Worm (Caenorhabditis elegans): ENCODE measurements around the gene arrd-3.

The arrd-3 gene

ce11 chrII:9436009-9436408 lies 23.7 kb downstream of the arrd-3 start, which contains the start of gene kin-16:
Gene kin-16 (minus strand): TSS chrII:9436109.
- TF ChIP-seq lin-32 (GFP tag; optimal IDR thresholded peaks at IDR 0.05): no peak
- no peak for TF ChIP-seq ceh-83 (GFP tag; optimal IDR thresholded peaks at IDR 0.05)
- TF ChIP-seq ceh-43 (GFP tag; optimal IDR thresholded peaks at IDR 0.05): no peak
- no peak for TF ChIP-seq unc-62 (GFP tag; optimal IDR thresholded peaks at IDR 0.05)
- no peak for TF ChIP-seq pha-4 (tag; optimal IDR thresholded peaks at IDR 0.05)
- no peak for TF ChIP-seq M03D4.4 (tag; optimal IDR thresholded peaks at IDR 0.05)
- no peak for TF ChIP-seq ham-2 (GFP tag; optimal IDR thresholded peaks at IDR 0.05)
- no peak for TF ChIP-seq elt-3 (tag; optimal IDR thresholded peaks at IDR 0.05)
- TF ChIP-seq bed-3 (GFP tag; optimal IDR thresholded peaks at IDR 0.05): no peak
- no peak for TF ChIP-seq drap-1 (GFP tag; optimal IDR thresholded peaks at IDR 0.05)
- no peak for TF ChIP-seq unc-39 (tag; optimal IDR thresholded peaks at IDR 0.05)
- no peak for TF ChIP-seq nhr-2 (tag; optimal IDR thresholded peaks at IDR 0.05)
- TF ChIP-seq blmp-1 (tag; optimal IDR thresholded peaks at IDR 0.05): no peak
- TF ChIP-seq hlh-1 (tag; optimal IDR thresholded peaks at IDR 0.05): no peak
- no peak for TF ChIP-seq nhr-237 (tag; optimal IDR thresholded peaks at IDR 0.05)

DNA sequence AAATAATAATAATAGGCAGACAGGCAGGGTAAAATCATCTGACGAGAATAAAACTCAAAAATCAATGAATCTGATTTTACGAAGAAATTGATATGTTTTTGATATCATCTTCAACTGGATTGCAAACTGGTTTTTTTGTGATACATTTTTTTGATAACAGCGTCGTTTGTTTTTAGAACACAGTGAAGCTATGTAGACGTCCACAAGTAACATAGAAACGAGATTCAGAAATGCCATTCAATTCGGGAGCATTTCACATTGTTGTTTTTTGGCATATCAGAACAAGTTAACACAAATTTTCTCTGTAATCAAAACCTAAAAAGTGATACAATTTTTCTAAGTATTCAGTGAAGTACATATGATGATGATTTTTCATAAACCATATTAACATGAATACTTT lies 25.9 kb downstream of the arrd-3 start, which contains the start of gene chil-13:
Gene chil-13 (minus strand): TSS at position 101 of the 400 bp plus-strand sequence.
- TF ChIP-seq drap-1 (GFP tag; optimal IDR thresholded peaks at IDR 0.05) (no peak), mls-2 (tag; optimal IDR thresholded peaks at IDR 0.05) (no peak), nhr-76 (tag; optimal IDR thresholded peaks at IDR 0.05) (no peak)

DNA sequence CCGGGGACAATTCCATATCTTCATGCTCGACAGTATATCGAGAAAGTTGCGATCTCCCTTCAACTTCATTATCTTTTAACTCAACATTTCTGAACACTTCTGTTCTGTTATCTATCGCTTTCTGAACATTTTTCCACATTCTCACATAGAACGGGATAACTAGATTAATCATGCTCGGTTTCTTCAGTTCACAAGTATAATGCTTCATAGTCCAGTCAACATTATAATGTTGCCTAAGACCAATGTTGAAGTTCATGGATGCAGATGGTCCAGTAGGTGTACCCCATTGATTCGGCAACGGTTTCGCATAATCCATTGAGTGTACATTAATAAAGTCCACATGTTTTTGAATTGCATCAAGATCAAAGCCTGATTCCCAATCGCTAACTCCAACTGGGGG lies 26.5 kb downstream of the arrd-3 start:
- no peak for TF ChIP-seq pha-4 (tag; optimal IDR thresholded peaks at IDR 0.05)
- no peak for TF ChIP-seq nhr-12 (tag; optimal IDR thresholded peaks at IDR 0.05)
- TF ChIP-seq lin-32 (GFP tag; optimal IDR thresholded peaks at IDR 0.05): no peak
- no peak for TF ChIP-seq bed-3 (GFP tag; optimal IDR thresholded peaks at IDR 0.05)
- TF ChIP-seq lin-13 (tag; optimal IDR thresholded peaks at IDR 0.05): no peak
- no peak for TF ChIP-seq flh-1 (GFP tag; optimal IDR thresholded peaks at IDR 0.05)
- TF ChIP-seq ham-2 (GFP tag; optimal IDR thresholded peaks at IDR 0.05): no peak

DNA sequence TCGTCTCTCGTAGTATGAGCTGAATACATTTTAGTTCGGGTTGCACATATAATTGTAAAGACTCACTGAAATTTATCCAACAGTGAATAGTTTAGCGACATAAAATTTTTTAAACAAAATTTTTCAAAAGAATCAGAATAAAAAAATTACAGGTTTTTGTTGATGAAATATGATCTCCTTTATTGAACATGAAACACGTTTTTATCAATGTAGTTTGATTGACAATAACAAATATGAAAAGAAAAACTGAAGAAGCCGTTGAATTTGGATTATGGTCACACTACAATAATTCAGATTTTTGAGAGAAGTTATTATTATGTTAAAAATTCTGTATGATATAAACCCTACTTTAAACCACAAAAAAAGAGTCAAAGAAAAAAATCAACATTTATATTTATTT lies 27.7 kb downstream of the arrd-3 start, which contains the start of gene chil-17:
Gene chil-17 (minus strand): TSS at position 101 of the 400 bp plus-strand sequence.
- TF ChIP-seq flh-1 (GFP tag; optimal IDR thresholded peaks at IDR 0.05) (no peak), bed-3 (GFP tag; optimal IDR thresholded peaks at IDR 0.05) (no peak), hlh-1 (tag; optimal IDR thresholded peaks at IDR 0.05) (no peak), ham-2 (GFP tag; optimal IDR thresholded peaks at IDR 0.05) (no peak), unc-62 (GFP tag; optimal IDR thresholded peaks at IDR 0.05) (no peak), ceh-39 (tag; optimal IDR thresholded peaks at IDR 0.05) (no peak), ztf-11 (tag; optimal IDR thresholded peaks at IDR 0.05) (no peak), unc-39 (tag; optimal IDR thresholded peaks at IDR 0.05) (no peak), ces-1 (GFP tag; optimal IDR thresholded peaks at IDR 0.05) (no peak), lsy-2 (tag; optimal IDR thresholded peaks at IDR 0.05) (no peak), nhr-2 (tag; optimal IDR thresholded peaks at IDR 0.05) (no peak), zip-8 (tag; optimal IDR thresholded peaks at IDR 0.05) (no peak), lin-13 (tag; optimal IDR thresholded peaks at IDR 0.05) (no peak), elt-3 (tag; optimal IDR thresholded peaks at IDR 0.05) (no peak), unc-120 (tag; optimal IDR thresholded peaks at IDR 0.05; ENCODE audit: poor library complexity, severe bottlenecking) (no peak), lin-32 (GFP tag; optimal IDR thresholded peaks at IDR 0.05) (no peak), mep-1 (tag; optimal IDR thresholded peaks at IDR 0.05) (no peak), nhr-237 (tag; optimal IDR thresholded peaks at IDR 0.05) (no peak), drap-1 (GFP tag; optimal IDR thresholded peaks at IDR 0.05) (no peak)

ce11 chrII:9441838-9442237 lies 29.5 kb downstream of the arrd-3 start, which contains the start of gene chil-16:
Gene chil-16 (minus strand): TSS chrII:9441938.
- TF ChIP-seq ceh-39 (tag; optimal IDR thresholded peaks at IDR 0.05) (no peak), hlh-1 (tag; optimal IDR thresholded peaks at IDR 0.05) (no peak), unc-62 (GFP tag; optimal IDR thresholded peaks at IDR 0.05) (no peak), pha-4 (tag; optimal IDR thresholded peaks at IDR 0.05) (no peak), elt-1 (tag; optimal IDR thresholded peaks at IDR 0.05; ENCODE audit: borderline replicate concordance, insufficient read depth) (no peak), lsy-2 (tag; optimal IDR thresholded peaks at IDR 0.05) (no peak), nhr-28 (tag; optimal IDR thresholded peaks at IDR 0.05) (no peak), unc-39 (tag; optimal IDR thresholded peaks at IDR 0.05) (no peak), ztf-11 (tag; optimal IDR thresholded peaks at IDR 0.05) (no peak), blmp-1 (tag; optimal IDR thresholded peaks at IDR 0.05) (no peak), ham-2 (GFP tag; optimal IDR thresholded peaks at IDR 0.05) (no peak), cnd-1 (tag; optimal IDR thresholded peaks at IDR 0.05) (no peak)
